Worm (Caenorhabditis elegans): ENCODE results near the gene mtm-6.

- no peak for TF ChIP-seq snpc-4 (GFP tag; optimal IDR thresholded peaks at IDR 0.05)
- no peak for TF ChIP-seq snpc-4 (tag; optimal IDR thresholded peaks at IDR 0.05)
- TF ChIP-seq fkh-3 (tag; optimal IDR thresholded peaks at IDR 0.05) = no peak
- TF ChIP-seq ama-1 (optimal IDR thresholded peaks at IDR 0.05) = no peak
- TF ChIP-seq ama-1 (GFP tag; optimal IDR thresholded peaks at IDR 0.05) = no peak
- TF ChIP-seq hlh-12 (tag; optimal IDR thresholded peaks at IDR 0.05) = no peak
- no peak for TF ChIP-seq lir-1 (GFP tag; conservative IDR thresholded peaks at IDR 0.05)
- TF ChIP-seq nfya-1 (tag; optimal IDR thresholded peaks at IDR 0.05; ENCODE audit: borderline replicate concordance, insufficient read depth) = no peak
- no peak for TF ChIP-seq ZK185.1 (tag; optimal IDR thresholded peaks at IDR 0.05; ENCODE audit: poor library complexity, severe bottlenecking)
These were observed 29.9 kb upstream of the mtm-6 start for ce11 chrIII:13316935-13317334.
